Fruit fly (Drosophila melanogaster) Kc167 (cell line): ENCODE data around the gene CG3868.

ENCODE experiments used
- Myc ChIP-seq: fragments of >200 bp; optimal IDR thresholded peaks from 2 replicates; lab custom pipeline; 2017; ENCODE audit warnings: missing external identifiers
- Sin3A ChIP-seq: fragments of >200 bp; optimal IDR thresholded peaks from 2 replicates; lab custom pipeline; 2018; ENCODE audit warnings: missing external identifiers
- h ChIP-seq: fragments of >200 bp; optimal IDR thresholded peaks from 3 replicates; lab custom pipeline; 2018; ENCODE audit warnings: missing external identifiers
- insv ChIP-seq: fragments of >200 bp; optimal IDR thresholded peaks from 3 replicates; lab custom pipeline; 2018; ENCODE audit warnings: missing external identifiers
- psq ChIP-seq: fragments of >200 bp; optimal IDR thresholded peaks from 2 replicates; lab custom pipeline; 2017; ENCODE audit warnings: missing external identifiers
- ttk ChIP-seq: sonication (Bioruptor generic); optimal IDR thresholded peaks from 2 replicates; lab custom pipeline; 2017; ENCODE audit warnings: missing external identifiers

DNA sequence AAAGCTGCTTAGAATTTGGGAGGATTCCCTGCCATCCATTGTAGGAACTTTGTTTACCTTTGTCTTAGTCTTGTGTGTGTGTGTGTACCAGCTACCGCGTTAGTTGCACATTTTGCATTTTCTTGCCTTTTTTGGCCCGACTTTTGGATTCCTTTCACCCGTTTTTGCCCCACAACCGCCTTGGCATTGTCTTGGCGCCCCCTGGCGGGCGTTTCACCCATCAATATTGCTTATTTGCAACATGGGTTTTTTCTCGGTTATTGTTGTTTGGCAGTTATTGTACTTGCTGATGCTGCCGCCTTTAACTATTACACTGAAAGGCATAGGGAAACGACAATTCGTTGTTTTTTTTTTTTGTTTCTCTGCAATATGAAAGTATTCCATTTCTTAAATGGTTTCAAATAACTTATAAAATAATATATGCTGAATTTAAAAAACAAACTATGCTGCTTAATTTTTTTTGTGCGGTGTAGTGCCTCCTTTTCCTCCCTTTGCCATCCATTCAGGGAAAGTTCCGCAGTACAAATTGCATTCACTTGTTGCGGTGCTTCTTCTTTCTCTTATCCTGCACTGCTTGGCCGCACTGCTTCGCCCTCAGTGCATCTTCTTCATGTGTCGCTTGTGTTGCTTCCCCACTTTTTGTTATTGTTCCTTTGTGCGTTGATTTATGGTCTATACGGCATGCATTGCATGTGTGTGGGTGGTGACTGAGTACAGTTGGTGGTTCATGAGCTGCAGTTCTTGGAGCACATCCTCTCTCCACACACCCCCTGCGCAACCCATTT, 45.8 kb downstream of the CG3868 start:
- TF ChIP-seq Myc (no peak), psq (no peak), insv (lab: Kevin White, UChicago) (no peak), h (no peak), Sin3A (lab: Kevin White, UChicago) (no peak), ttk (lab: Kevin White, UChicago) (no peak)
